Fruit fly (Drosophila melanogaster): ENCODE measurements around the gene CG7139.

- TF ChIP-seq EcR (GFP tag; optimal IDR thresholded peaks at IDR 0.05) (no peak), pan (optimal IDR thresholded peaks at IDR 0.05) (no peak), psq (optimal IDR thresholded peaks at IDR 0.05) (no peak), CG8478 (optimal IDR thresholded peaks at IDR 0.05) (no peak)
These were observed 36.9 kb downstream of the CG7139 start, which contains the start of gene Oct-TyrR for dm6 chr3L:22034717-22035116.
